Worm (Caenorhabditis elegans): ENCODE data around the gene memb-1.

Gene memb-1

DNA sequence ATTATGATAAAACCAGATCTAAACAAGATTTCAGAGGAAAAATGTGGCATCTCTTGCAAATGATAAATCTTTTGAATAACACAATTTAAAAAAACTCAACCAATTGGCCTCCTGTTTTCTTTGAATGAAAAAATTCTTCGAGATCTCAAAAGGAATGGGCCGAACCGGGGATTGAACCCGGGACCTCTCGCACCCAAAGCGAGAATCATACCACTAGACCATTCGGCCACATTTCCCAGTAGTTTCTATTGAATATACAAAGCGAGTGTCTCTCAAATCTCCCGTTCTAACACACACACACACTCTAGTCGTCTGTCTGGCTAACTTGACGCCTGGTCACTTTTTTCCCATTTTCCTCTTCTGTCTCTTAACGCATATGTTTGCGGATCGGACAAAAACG is 26.2 kb upstream of the memb-1 start (continued):
- TF ChIP-seq pros-1 (tag; optimal IDR thresholded peaks at IDR 0.05) (peak; percentile 80), lin-11 (tag; optimal IDR thresholded peaks at IDR 0.05) (peak; percentile 82), npax-4 (tag; optimal IDR thresholded peaks at IDR 0.05) (peak; percentile 61), K02D7.2 (tag; optimal IDR thresholded peaks at IDR 0.05) (peak; percentile 70), ceh-34 (tag; optimal IDR thresholded peaks at IDR 0.05) (peak; percentile 89), nhr-11 (tag; optimal IDR thresholded peaks at IDR 0.05) (no peak), unc-42 (tag; optimal IDR thresholded peaks at IDR 0.05) (peak; percentile 45), lim-6 (tag; optimal IDR thresholded peaks at IDR 0.05) (peak; percentile 7), ceh-30 (tag; optimal IDR thresholded peaks at IDR 0.05) (peak; percentile 51), dmd-4 (tag; optimal IDR thresholded peaks at IDR 0.05; ENCODE audit: borderline replicate concordance) (peak; percentile 74), hlh-8 (tag; optimal IDR thresholded peaks at IDR 0.05) (peak; percentile 49), ttx-3 (tag; optimal IDR thresholded peaks at IDR 0.05) (peak; percentile 89), sox-4 (tag; optimal IDR thresholded peaks at IDR 0.05) (peak; percentile 77), F13H6.1 (tag; optimal IDR thresholded peaks at IDR 0.05) (peak; percentile 83), C08G9.2 (tag; optimal IDR thresholded peaks at IDR 0.05) (peak; percentile 61), ztf-16 (tag; optimal IDR thresholded peaks at IDR 0.05) (peak; percentile 79), hlh-13 (GFP tag; optimal IDR thresholded peaks at IDR 0.05) (peak; percentile 79), ahr-1 (tag; optimal IDR thresholded peaks at IDR 0.05) (peak; percentile 84), nhr-232 (tag; optimal IDR thresholded peaks at IDR 0.05) (peak; percentile 78), ref-2 (tag; optimal IDR thresholded peaks at IDR 0.05) (peak; percentile 40), ceh-19 (GFP tag; optimal IDR thresholded peaks at IDR 0.05) (peak; percentile 88), pat-9 (tag; optimal IDR thresholded peaks at IDR 0.05) (peak; percentile 86), dve-1 (tag; optimal IDR thresholded peaks at IDR 0.05) (peak; percentile 91), rnt-1 (tag; optimal IDR thresholded peaks at IDR 0.05) (peak; percentile 69), ceh-45 (GFP tag; IDR thresholded peaks at IDR 0.05) (peak; percentile 90), fax-1 (tag; optimal IDR thresholded peaks at IDR 0.05) (peak; percentile 78), unc-86 (tag; optimal IDR thresholded peaks at IDR 0.05) (peak; percentile 86), fkh-10 (GFP tag; optimal IDR thresholded peaks at IDR 0.05) (no peak), gmeb-2 (tag; optimal IDR thresholded peaks at IDR 0.05) (peak; percentile 87), sox-2 (GFP tag; IDR thresholded peaks at IDR 0.05) (peak; percentile 89), K09A11.1 (tag; optimal IDR thresholded peaks at IDR 0.05; ENCODE audit: insufficient read depth) (peak; percentile 94), Y22D7AL.16 (tag; optimal IDR thresholded peaks at IDR 0.05) (peak; percentile 73)

DNA sequence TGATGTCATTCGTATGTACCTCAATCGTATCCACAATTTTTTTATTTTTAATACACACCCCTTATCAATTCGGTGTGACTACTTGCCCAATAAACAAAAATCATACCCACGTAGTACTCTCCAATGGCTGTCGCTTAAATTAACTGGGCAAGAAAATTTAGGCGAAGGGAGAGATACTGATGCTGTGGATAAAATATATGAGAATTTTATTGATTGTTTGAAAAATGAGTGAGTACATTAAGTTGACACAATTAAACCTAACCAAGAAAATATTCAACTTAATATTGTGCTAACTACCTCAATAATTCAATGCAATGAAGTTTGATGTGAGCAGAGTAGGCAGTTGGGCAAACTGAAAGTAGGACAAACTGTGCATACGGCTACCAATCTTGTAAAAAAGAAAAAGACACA is 24.4 kb upstream of the memb-1 start:
- TF ChIP-seq dmd-4 (tag; optimal IDR thresholded peaks at IDR 0.05; ENCODE audit: borderline replicate concordance) (peak; percentile 27), rnt-1 (tag; optimal IDR thresholded peaks at IDR 0.05) (peak; percentile 91), tbx-2 (tag; optimal IDR thresholded peaks at IDR 0.05) (peak; percentile 85), elt-2 (tag; optimal IDR thresholded peaks at IDR 0.05) (peak; percentile 60), dve-1 (tag; optimal IDR thresholded peaks at IDR 0.05) (peak; percentile 96), ceh-2 (tag; optimal IDR thresholded peaks at IDR 0.05) (peak; percentile 63), unc-86 (tag; optimal IDR thresholded peaks at IDR 0.05) (peak; percentile 23), mec-3 (tag; optimal IDR thresholded peaks at IDR 0.05; ENCODE audit: borderline replicate concordance) (no peak), tbx-7 (tag; optimal IDR thresholded peaks at IDR 0.05) (peak; percentile 47), ceh-6 (GFP tag; optimal IDR thresholded peaks at IDR 0.05) (peak; percentile 5), F13H6.1 (tag; optimal IDR thresholded peaks at IDR 0.05) (peak; percentile 59), madf-2 (tag; optimal IDR thresholded peaks at IDR 0.05) (peak; percentile 58), che-1 (tag; optimal IDR thresholded peaks at IDR 0.05) (no peak), odd-2 (tag; optimal IDR thresholded peaks at IDR 0.05) (peak; percentile 42), ceh-48 (tag; optimal IDR thresholded peaks at IDR 0.05) (peak; percentile 86), hlh-30 (tag; optimal IDR thresholded peaks at IDR 0.05; ENCODE audit: insufficient read depth) (peak; percentile 72), ceh-18 (tag; optimal IDR thresholded peaks at IDR 0.05) (peak; percentile 98), pat-9 (tag; optimal IDR thresholded peaks at IDR 0.05) (peak; percentile 21), ceh-34 (tag; optimal IDR thresholded peaks at IDR 0.05) (peak; percentile 80), ceh-30 (tag; optimal IDR thresholded peaks at IDR 0.05) (peak; percentile 13), T23F11.4 (GFP tag; optimal IDR thresholded peaks at IDR 0.05) (no peak), pha-2 (tag; optimal IDR thresholded peaks at IDR 0.05) (no peak), fkh-6 (tag; optimal IDR thresholded peaks at IDR 0.05) (no peak), ztf-16 (tag; optimal IDR thresholded peaks at IDR 0.05) (peak; percentile 67), lin-11 (tag; optimal IDR thresholded peaks at IDR 0.05) (no peak), fax-1 (tag; optimal IDR thresholded peaks at IDR 0.05) (no peak), pqm-1 (tag; optimal IDR thresholded peaks at IDR 0.05) (peak; percentile 81), unc-55 (GFP tag; optimal IDR thresholded peaks at IDR 0.05) (peak; percentile 80), C08G9.2 (tag; optimal IDR thresholded peaks at IDR 0.05) (peak; percentile 70), sdc-2 (tag; optimal IDR thresholded peaks at IDR 0.05) (peak; percentile 99), ets-4 (tag; optimal IDR thresholded peaks at IDR 0.05) (peak; percentile 70)

Data from whole organism, late embryonic.